Fruit fly (Drosophila melanogaster) whole organism, embryonic: Measurements from ENCODE around the gene Ppt2.

ENCODE experiments used
- Aef1 ChIP-seq: fragments of 200-800 bp; sonication (Bioruptor generic); IDR thresholded peaks from 3 replicates; pipeline ENCODE4 v1.3.6; 2022; ENCODE audit warnings: missing biosample characterization, missing genetic modification characterization
- Atf6 ChIP-seq: fragments of 200-800 bp; sonication (Bioruptor generic); IDR thresholded peaks from 2 replicates; pipeline ENCODE4 v1.3.6; 2022; ENCODE audit warnings: missing biosample characterization, missing genetic modification characterization
- Bteb2 ChIP-seq: fragments of 200-800 bp; sonication (Bioruptor generic); optimal IDR thresholded peaks from 2 replicates; lab custom pipeline; 2016; ENCODE audit warnings: missing biosample characterization, missing genetic modification characterization
- CG10366 ChIP-seq: fragments of 200-800 bp; sonication (Bioruptor generic); IDR thresholded peaks from 2 replicates; pipeline ENCODE4 v1.3.6; 2022; ENCODE audit warnings: missing biosample characterization, missing genetic modification characterization
- CG11695 ChIP-seq: fragments of 200-800 bp; sonication (Bioruptor generic); IDR thresholded peaks from 3 replicates; pipeline ENCODE4 v1.3.6; 2022; ENCODE audit warnings: missing biosample characterization, missing genetic modification characterization
- CG12071 ChIP-seq: fragments of 200-800 bp; sonication (Bioruptor generic); optimal IDR thresholded peaks from 3 replicates; lab custom pipeline; 2018; ENCODE audit warnings: missing biosample characterization, mild to moderate bottlenecking, missing genetic modification characterization
- CG13287 ChIP-seq: fragments of 200-800 bp; sonication (Bioruptor generic); IDR thresholded peaks from 2 replicates; pipeline ENCODE4 v1.3.6; 2022; ENCODE audit warnings: missing biosample characterization, missing genetic modification characterization; ENCODE audit not compliant: partially characterized antibody
- CG15514 ChIP-seq: fragments of 200-800 bp; sonication (Bioruptor generic); optimal IDR thresholded peaks from 3 replicates; lab custom pipeline; 2017; ENCODE audit warnings: missing biosample characterization, missing genetic modification characterization, mild to moderate bottlenecking, moderate library complexity, missing genetic modification reagents
- CG1602 ChIP-seq: fragments of 200-800 bp; sonication (Bioruptor generic); optimal IDR thresholded peaks from 3 replicates; lab custom pipeline; 2016; ENCODE audit warnings: missing biosample characterization, missing genetic modification characterization
- CG17328 ChIP-seq: fragments of 200-800 bp; sonication (Bioruptor generic); IDR thresholded peaks from 2 replicates; pipeline ENCODE4 v1.3.6; 2022; ENCODE audit warnings: missing biosample characterization, missing genetic modification characterization
- CG18476 ChIP-seq: fragments of 200-800 bp; sonication (Bioruptor generic); optimal IDR thresholded peaks from 2 replicates; lab custom pipeline; 2016; ENCODE audit warnings: missing biosample characterization, mild to moderate bottlenecking, missing genetic modification characterization
- CG18619 ChIP-seq: fragments of 200-800 bp; sonication (Bioruptor generic); optimal IDR thresholded peaks from 3 replicates; lab custom pipeline; 2017; ENCODE audit warnings: missing biosample characterization, mild to moderate bottlenecking, missing genetic modification characterization
- CG2120 ChIP-seq: fragments of 200-800 bp; sonication (Bioruptor generic); optimal IDR thresholded peaks from 3 replicates; lab custom pipeline; 2016; ENCODE audit warnings: missing biosample characterization, missing genetic modification characterization
- CG2129 ChIP-seq: fragments of 200-800 bp; sonication (Bioruptor generic); IDR thresholded peaks from 2 replicates; pipeline ENCODE4 v1.3.6; 2022; ENCODE audit warnings: missing biosample characterization, missing genetic modification characterization; ENCODE audit not compliant: partially characterized antibody
- CG32532 ChIP-seq: fragments of 200-800 bp; sonication (Bioruptor generic); IDR thresholded peaks from 2 replicates; pipeline ENCODE4 v1.3.6; 2022; ENCODE audit warnings: missing biosample characterization, missing genetic modification characterization
- CG4404 ChIP-seq: fragments of 200-800 bp; sonication (Bioruptor generic); IDR thresholded peaks from 2 replicates; pipeline ENCODE4 v1.3.6; 2022; ENCODE audit warnings: missing biosample characterization, missing genetic modification characterization
- CG6854 ChIP-seq: fragments of 200-800 bp; sonication (Bioruptor generic); optimal IDR thresholded peaks from 3 replicates; lab custom pipeline; 2017; ENCODE audit warnings: missing biosample characterization, mild to moderate bottlenecking, missing genetic modification characterization
- CG7357 ChIP-seq: fragments of 200-800 bp; sonication (Bioruptor generic); IDR thresholded peaks from 3 replicates; pipeline ENCODE4 v1.3.6; 2022; ENCODE audit warnings: missing biosample characterization, missing genetic modification characterization
- CG7987 ChIP-seq: fragments of 200-800 bp; sonication (Bioruptor generic); optimal IDR thresholded peaks from 2 replicates; lab custom pipeline; 2018; ENCODE audit warnings: missing biosample characterization, mild to moderate bottlenecking, missing genetic modification characterization, moderate library complexity
- CG9876 ChIP-seq: fragments of 200-800 bp; sonication (Bioruptor generic); optimal IDR thresholded peaks from 2 replicates; lab custom pipeline; 2016; ENCODE audit warnings: missing biosample characterization, missing genetic modification characterization
- CG9932 ChIP-seq: fragments of 200-800 bp; sonication (Bioruptor generic); IDR thresholded peaks from 2 replicates; pipeline ENCODE4 v1.3.6; 2022; ENCODE audit warnings: missing biosample characterization, missing genetic modification characterization
- Camta ChIP-seq: fragments of 200-800 bp; sonication (Bioruptor generic); optimal IDR thresholded peaks from 2 replicates; lab custom pipeline; 2016; ENCODE audit warnings: missing biosample characterization, missing genetic modification characterization
- D ChIP-seq, 2 experiments: fragments of 200-800 bp in 1 of 2; fragments of >200 bp in 1 of 2; sonication (Bioruptor generic) in 1 of 2; optimal IDR thresholded peaks; 2 replicates in 1 of 2; 3 replicates in 1 of 2; lab custom pipeline; 2017; ENCODE audit warnings: mild to moderate bottlenecking in 1 of 2, missing biosample characterization in 1 of 2, missing genetic modification characterization in 1 of 2, missing genetic modification reagents in 1 of 2
- Deaf1 ChIP-seq: fragments of 200-800 bp; optimal IDR thresholded peaks from 3 replicates; lab custom pipeline; 2019; ENCODE audit warnings: missing biosample characterization, mild to moderate bottlenecking, missing genetic modification characterization, moderate library complexity
- E2f2 ChIP-seq: fragments of 200-800 bp; sonication (Bioruptor generic); IDR thresholded peaks from 2 replicates; pipeline ENCODE4 v1.3.6; 2022; ENCODE audit warnings: missing biosample characterization, missing genetic modification characterization
- HLH4C ChIP-seq: fragments of 200-800 bp; sonication (Bioruptor generic); IDR thresholded peaks from 3 replicates; pipeline ENCODE4 v1.3.6; 2022; ENCODE audit warnings: missing biosample characterization, missing genetic modification characterization; ENCODE audit not compliant: partially characterized antibody
- HmgD ChIP-seq: fragments of 200-800 bp; sonication (Bioruptor generic); optimal IDR thresholded peaks from 3 replicates; lab custom pipeline; 2016; ENCODE audit warnings: missing biosample characterization, missing genetic modification characterization
- Hmx ChIP-seq: fragments of 200-800 bp; sonication (Bioruptor generic); optimal IDR thresholded peaks from 2 replicates; lab custom pipeline; 2016; ENCODE audit warnings: missing biosample characterization, missing genetic modification characterization
- Hsf ChIP-seq: fragments of 200-800 bp; sonication (Bioruptor generic); optimal IDR thresholded peaks from 3 replicates; lab custom pipeline; 2016; ENCODE audit warnings: missing biosample characterization, missing genetic modification characterization
- Jarid2 ChIP-seq: fragments of 200-800 bp; sonication (Bioruptor generic); optimal IDR thresholded peaks from 3 replicates; lab custom pipeline; 2017; ENCODE audit warnings: mild to moderate bottlenecking, missing biosample characterization, missing genetic modification reagents, missing genetic modification characterization
- Neu2 ChIP-seq: fragments of 200-800 bp; sonication (Bioruptor generic); optimal IDR thresholded peaks from 3 replicates; lab custom pipeline; 2016; ENCODE audit warnings: missing biosample characterization, missing genetic modification characterization, borderline replicate concordance
- Oaz ChIP-seq: fragments of 200-800 bp; sonication (Bioruptor generic); IDR thresholded peaks from 2 replicates; pipeline ENCODE4 v1.3.6; 2022; ENCODE audit warnings: missing biosample characterization, missing genetic modification characterization
- Trl ChIP-seq, 3 experiments: fragments of >200 bp in 2 of 3; fragments of 200-800 bp in 1 of 3; sonication (Bioruptor generic) in 1 of 3; optimal IDR thresholded peaks; 2 replicates in 1 of 3; 3 replicates in 2 of 3; lab custom pipeline; 2016 to 2017; ENCODE audit warnings: missing biosample characterization in 1 of 3, missing genetic modification characterization in 1 of 3
- cato ChIP-seq: fragments of 200-800 bp; sonication (Bioruptor generic); optimal IDR thresholded peaks from 2 replicates; lab custom pipeline; 2016; ENCODE audit warnings: missing biosample characterization, missing genetic modification characterization, borderline replicate concordance
- cwo ChIP-seq: fragments of 200-800 bp; sonication (Bioruptor generic); optimal IDR thresholded peaks from 3 replicates; lab custom pipeline; 2017; ENCODE audit warnings: missing biosample characterization, missing genetic modification characterization, mild to moderate bottlenecking, moderate library complexity, missing genetic modification reagents
- ftz-f1 ChIP-seq: fragments of 200-800 bp; sonication (Bioruptor generic); optimal IDR thresholded peaks from 2 replicates; lab custom pipeline; 2016; ENCODE audit warnings: missing biosample characterization, missing genetic modification characterization
- gce ChIP-seq: fragments of 200-800 bp; sonication (Bioruptor generic); IDR thresholded peaks from 3 replicates; pipeline ENCODE4 v1.3.6; 2022; ENCODE audit warnings: missing biosample characterization, missing genetic modification characterization
- ind ChIP-seq: fragments of 200-800 bp; sonication (Bioruptor generic); optimal IDR thresholded peaks from 3 replicates; lab custom pipeline; 2016; ENCODE audit warnings: missing biosample characterization, missing genetic modification characterization
- ken ChIP-seq: fragments of 200-800 bp; sonication (Bioruptor generic); IDR thresholded peaks from 3 replicates; pipeline ENCODE4 v1.3.6; 2022; ENCODE audit warnings: missing biosample characterization, missing genetic modification characterization
- nom ChIP-seq: fragments of 200-800 bp; sonication (Bioruptor generic); optimal IDR thresholded peaks from 2 replicates; lab custom pipeline; 2017; ENCODE audit warnings: missing biosample characterization, missing genetic modification characterization, mild to moderate bottlenecking, moderate library complexity, missing genetic modification reagents
- sd ChIP-seq: fragments of 200-800 bp; sonication (Bioruptor generic); optimal IDR thresholded peaks from 3 replicates; lab custom pipeline; 2018; ENCODE audit warnings: missing biosample characterization, mild to moderate bottlenecking, missing genetic modification characterization, moderate library complexity
- shn ChIP-seq: fragments of 200-800 bp; sonication (Bioruptor generic); optimal IDR thresholded peaks from 3 replicates; lab custom pipeline; 2016; ENCODE audit warnings: missing biosample characterization, missing genetic modification characterization
- sna ChIP-seq: fragments of 200-800 bp; sonication (Bioruptor generic); IDR thresholded peaks from 2 replicates; pipeline ENCODE4 v1.3.6; 2022; ENCODE audit warnings: missing biosample characterization, missing genetic modification characterization; ENCODE audit not compliant: partially characterized antibody
- tio ChIP-seq: fragments of 200-800 bp; sonication (Bioruptor generic); optimal IDR thresholded peaks from 2 replicates; lab custom pipeline; 2017; ENCODE audit warnings: missing biosample characterization, missing genetic modification characterization, inconsistent platforms
- unc-4 ChIP-seq: fragments of 200-800 bp; sonication (Bioruptor generic); IDR thresholded peaks from 2 replicates; pipeline ENCODE4 v1.3.6; 2022; ENCODE audit warnings: missing biosample characterization, missing genetic modification characterization; ENCODE audit not compliant: partially characterized antibody
- unpg ChIP-seq: fragments of 200-800 bp; sonication (Bioruptor generic); optimal IDR thresholded peaks from 3 replicates; lab custom pipeline; 2018; ENCODE audit warnings: missing biosample characterization, mild to moderate bottlenecking, missing genetic modification characterization, moderate library complexity
- vnd ChIP-seq: fragments of 200-800 bp; sonication (Bioruptor generic); IDR thresholded peaks from 3 replicates; pipeline ENCODE4 v1.3.6; 2022; ENCODE audit warnings: missing biosample characterization, missing genetic modification characterization; ENCODE audit not compliant: partially characterized antibody
- vvl ChIP-seq: fragments of 200-800 bp; sonication (Bioruptor generic); IDR thresholded peaks from 2 replicates; pipeline ENCODE4 v1.3.6; 2022; ENCODE audit warnings: missing biosample characterization, missing genetic modification characterization
- wor ChIP-seq: fragments of 200-800 bp; sonication (Bioruptor generic); IDR thresholded peaks from 2 replicates; pipeline ENCODE4 v1.3.6; 2022; ENCODE audit warnings: missing biosample characterization, missing genetic modification characterization

Ppt2 gene

DNA sequence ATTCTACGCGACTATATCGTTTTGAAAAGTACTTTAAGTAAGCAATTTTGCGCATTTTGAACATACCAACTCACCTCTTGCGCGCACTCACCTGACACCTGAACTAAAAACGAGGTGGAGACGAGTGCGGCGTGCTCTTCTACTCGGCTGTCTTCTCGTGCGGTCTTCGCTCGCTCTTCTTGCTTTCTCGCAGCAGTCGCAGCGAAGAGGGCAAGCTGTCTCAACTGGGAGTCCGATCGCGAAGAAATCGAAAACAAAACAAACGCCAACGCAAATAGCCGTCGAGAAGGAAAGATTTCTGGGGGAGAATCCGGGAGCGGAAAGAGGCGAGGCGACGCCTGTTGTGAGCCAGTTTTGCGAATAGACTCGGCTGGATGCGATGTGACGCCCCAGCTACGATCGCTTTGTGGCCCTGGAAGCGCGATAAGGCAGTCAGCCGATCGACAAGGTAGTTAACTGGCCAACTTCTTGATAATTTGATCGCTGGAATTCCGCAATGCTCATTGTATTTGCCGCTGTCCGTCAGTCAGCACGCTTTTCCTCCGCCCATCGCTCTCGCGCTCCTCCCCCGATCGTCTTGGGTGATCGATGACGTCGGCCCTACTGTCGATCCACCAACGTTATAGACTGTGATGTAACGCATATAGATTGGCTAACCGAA, 8.3 kb upstream of the Ppt2 start (continued):
- TF ChIP-seq CG7357 (GFP tag; lab: Robert Waterston, UW), result no peak
- TF ChIP-seq CG2120, result no peak
- no peak for TF ChIP-seq CG9876 (GFP tag; lab: Kevin White, UChicago)
- peak; percentile 44 for TF ChIP-seq Jarid2
- no peak for TF ChIP-seq CG1602 (GFP tag; lab: Kevin White, UChicago)
- TF ChIP-seq CG6854, result no peak
- no peak for TF ChIP-seq CG11695
- no peak for TF ChIP-seq cato (GFP tag; lab: Kevin White, UChicago)
- peak; percentile 48 for TF ChIP-seq CG13287
- TF ChIP-seq CG4404, result no peak
- TF ChIP-seq sd (tag; lab: Kevin White, UChicago), result peak; percentile 100
- 0 out of 2 replicates have a peak, but pooled peaks have one; percentile 36 for TF ChIP-seq unc-4 (GFP tag; lab: Robert Waterston, UW)
- TF ChIP-seq Deaf1 (tag; lab: Kevin White, UChicago), result peak; percentile 94
- no peak for TF ChIP-seq Aef1 (GFP tag; lab: Robert Waterston, UW)
- no peak for TF ChIP-seq ind (GFP tag; lab: Kevin White, UChicago)
- TF ChIP-seq Trl (optimal IDR thresholded peaks at IDR 0.05; lab: Kevin White, UChicago), result peak; percentile 67 to 84
- TF ChIP-seq Trl (GFP tag; optimal IDR thresholded peaks at IDR 0.05; lab: Kevin White, UChicago), result peak; percentile 7
- no peak for TF ChIP-seq CG18476 (GFP tag; lab: Kevin White, UChicago)
- TF ChIP-seq E2f2, result peak; percentile 86
- TF ChIP-seq ftz-f1 (GFP tag; lab: Kevin White, UChicago), result peak; percentile 73
- no peak for TF ChIP-seq Hmx (GFP tag; lab: Kevin White, UChicago)
- peak; percentile 13; the same call in 1 of the 2 replicates for TF ChIP-seq Atf6
- no peak for TF ChIP-seq Camta
- TF ChIP-seq CG17328, result no peak
- TF ChIP-seq gce (GFP tag; lab: Robert Waterston, UW), result 0 out of 3 replicates have a peak, but pooled peaks have one; percentile 34
- TF ChIP-seq CG9932, result peak; percentile 38; the same call in 1 of the 2 replicates
- no peak for TF ChIP-seq shn (GFP tag; lab: Kevin White, UChicago)
- TF ChIP-seq nom, result peak; percentile 49
- TF ChIP-seq ken (GFP tag; lab: Robert Waterston, UW), result peak; percentile 30; the same call in 1 of the 3 replicates
- peak; percentile 7 for TF ChIP-seq CG7987 (GFP tag; lab: Kevin White, UChicago)
- TF ChIP-seq HLH4C (GFP tag; lab: Robert Waterston, UW), result peak; percentile 14; the same call in 1 of the 3 replicates
- no peak for TF ChIP-seq wor (GFP tag; lab: Robert Waterston, UW)
- peak; percentile 96 for TF ChIP-seq cwo
- no peak for TF ChIP-seq vnd
- TF ChIP-seq CG18619 (GFP tag; lab: Kevin White, UChicago), result no peak
- TF ChIP-seq tio (GFP tag; lab: Kevin White, UChicago), result no peak

DNA sequence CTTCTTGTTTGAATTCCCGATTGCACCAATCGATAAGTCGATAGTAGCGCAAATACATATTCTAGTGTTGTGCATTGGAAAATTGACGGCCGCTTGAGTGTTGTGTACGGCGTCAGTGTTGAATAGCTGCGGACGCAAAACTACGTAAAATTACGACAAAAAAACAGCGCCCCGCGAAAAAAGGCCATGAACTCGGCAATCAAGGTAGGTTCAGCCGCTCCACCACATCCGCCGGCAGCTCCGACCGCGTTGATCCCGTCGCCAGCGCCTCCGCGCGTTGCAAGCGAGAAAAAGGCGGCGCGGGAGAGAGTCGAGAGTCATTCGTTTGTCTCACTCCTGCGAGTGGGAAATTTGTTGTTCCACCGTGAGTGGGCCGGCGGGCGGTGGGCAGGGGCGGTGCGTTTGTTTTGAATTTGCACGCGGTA, 2.2 kb upstream of the Ppt2 start, which contains the start of gene CG33695:
Gene CG33695, plus strand, starts transcription at position 95 of the 425 bp plus-strand sequence.
- TF ChIP-seq CG2129 (GFP tag; lab: Robert Waterston, UW), result peak; percentile 28; the same call in 1 of the 2 replicates
- TF ChIP-seq unpg (GFP tag; lab: Kevin White, UChicago), result no peak
- TF ChIP-seq vvl, result peak; percentile 76
- peak; percentile 91 for TF ChIP-seq CG2120
- TF ChIP-seq Bteb2 (GFP tag; lab: Kevin White, UChicago), result peak; percentile 79
- TF ChIP-seq CG32532 (GFP tag; lab: Robert Waterston, UW), result peak; percentile 59; the same call in 1 of the 2 replicates
- no peak for TF ChIP-seq CG12071 (GFP tag; lab: Kevin White, UChicago)
- TF ChIP-seq sna (GFP tag; lab: Robert Waterston, UW), result peak; percentile 79
- TF ChIP-seq CG10366 (GFP tag; lab: Robert Waterston, UW), result peak; percentile 28; the same call in 1 of the 2 replicates
- TF ChIP-seq CG15514 (GFP tag; lab: Kevin White, UChicago), result peak; percentile 86
- peak; percentile 68 for TF ChIP-seq Hsf (GFP tag; lab: Kevin White, UChicago)
- no peak for TF ChIP-seq CG17328
- no peak for TF ChIP-seq sd (tag; lab: Kevin White, UChicago)
- TF ChIP-seq Oaz (GFP tag; lab: Robert Waterston, UW), result no peak
- TF ChIP-seq HmgD (GFP tag; lab: Kevin White, UChicago), result peak; percentile 71
- peak; percentile 3 for TF ChIP-seq Neu2 (GFP tag; lab: Kevin White, UChicago)
- no peak for TF ChIP-seq D (optimal IDR thresholded peaks at IDR 0.05; lab: Kevin White, UChicago)
- TF ChIP-seq D (GFP tag; optimal IDR thresholded peaks at IDR 0.05; lab: Kevin White, UChicago), result no peak
